Fruit fly (Drosophila melanogaster) whole organism, embryonic: ENCODE data around the gene CG43447.

ENCODE experiments used
- Ada2b ChIP-seq: fragments of 200-800 bp; sonication (Bioruptor generic); IDR thresholded peaks from 2 replicates; pipeline ENCODE4 v1.3.6; 2022; ENCODE audit warnings: missing biosample characterization, missing genetic modification characterization
- Atf6 ChIP-seq: fragments of 200-800 bp; sonication (Bioruptor generic); IDR thresholded peaks from 2 replicates; pipeline ENCODE4 v1.3.6; 2022; ENCODE audit warnings: missing biosample characterization, missing genetic modification characterization
- CG12391 ChIP-seq: fragments of 200-800 bp; sonication (Bioruptor generic); optimal IDR thresholded peaks from 3 replicates; lab custom pipeline; 2018; ENCODE audit warnings: missing biosample characterization, mild to moderate bottlenecking, missing genetic modification characterization, moderate library complexity
- CG13296 ChIP-seq: fragments of 200-800 bp; sonication (Bioruptor generic); optimal IDR thresholded peaks from 3 replicates; lab custom pipeline; 2018; ENCODE audit warnings: missing biosample characterization, mild to moderate bottlenecking, missing genetic modification characterization
- CG1603 ChIP-seq: fragments of 200-800 bp; sonication (Bioruptor generic); optimal IDR thresholded peaks from 2 replicates; lab custom pipeline; 2019; ENCODE audit warnings: missing biosample characterization, mild to moderate bottlenecking, missing genetic modification characterization, moderate library complexity
- CG17328 ChIP-seq: fragments of 200-800 bp; sonication (Bioruptor generic); IDR thresholded peaks from 2 replicates; pipeline ENCODE4 v1.3.6; 2022; ENCODE audit warnings: missing biosample characterization, missing genetic modification characterization
- CG17359 ChIP-seq: fragments of 200-800 bp; sonication (Bioruptor generic); optimal IDR thresholded peaks from 3 replicates; lab custom pipeline; 2018; ENCODE audit warnings: missing biosample characterization, mild to moderate bottlenecking, missing genetic modification characterization, moderate library complexity
- CG18764 ChIP-seq: fragments of 200-800 bp; sonication (Bioruptor generic); optimal IDR thresholded peaks from 3 replicates; lab custom pipeline; 2016; ENCODE audit warnings: missing biosample characterization, missing genetic modification characterization
- CG2889 ChIP-seq: fragments of 200-800 bp; sonication (Bioruptor generic); IDR thresholded peaks from 3 replicates; pipeline ENCODE4 v1.3.6; 2022; ENCODE audit warnings: missing biosample characterization, missing genetic modification characterization
- CG32532 ChIP-seq: fragments of 200-800 bp; sonication (Bioruptor generic); IDR thresholded peaks from 2 replicates; pipeline ENCODE4 v1.3.6; 2022; ENCODE audit warnings: missing biosample characterization, missing genetic modification characterization
- CG3281 ChIP-seq: fragments of 200-800 bp; sonication (Bioruptor generic); optimal IDR thresholded peaks from 3 replicates; lab custom pipeline; 2017; ENCODE audit warnings: missing biosample characterization, mild to moderate bottlenecking, missing genetic modification characterization
- CG4854 ChIP-seq: fragments of 200-800 bp; sonication (Bioruptor generic); optimal IDR thresholded peaks from 2 replicates; lab custom pipeline; 2016; ENCODE audit warnings: missing biosample characterization, missing genetic modification characterization, inconsistent platforms
- CG5180 ChIP-seq: fragments of 200-800 bp; sonication (Bioruptor generic); optimal IDR thresholded peaks from 3 replicates; lab custom pipeline; 2017; ENCODE audit warnings: missing biosample characterization, missing genetic modification characterization, mild to moderate bottlenecking, moderate library complexity, missing genetic modification reagents
- CG6175 ChIP-seq: fragments of 200-800 bp; sonication (Bioruptor generic); IDR thresholded peaks from 3 replicates; pipeline ENCODE4 v1.3.6; 2022; ENCODE audit warnings: missing biosample characterization, missing genetic modification characterization
- CG8765 ChIP-seq: fragments of 200-800 bp; sonication (Bioruptor generic); IDR thresholded peaks from 2 replicates; pipeline ENCODE4 v1.3.6; 2022; ENCODE audit warnings: missing biosample characterization, missing genetic modification characterization
- D19A ChIP-seq: fragments of 200-800 bp; optimal IDR thresholded peaks from 3 replicates; lab custom pipeline; 2019; ENCODE audit warnings: missing biosample characterization, mild to moderate bottlenecking, missing genetic modification characterization, moderate library complexity
- Deaf1 ChIP-seq: fragments of 200-800 bp; optimal IDR thresholded peaks from 3 replicates; lab custom pipeline; 2019; ENCODE audit warnings: missing biosample characterization, mild to moderate bottlenecking, missing genetic modification characterization, moderate library complexity
- Dip3 ChIP-seq: fragments of 200-800 bp; sonication (Bioruptor generic); optimal IDR thresholded peaks from 3 replicates; lab custom pipeline; 2016; ENCODE audit warnings: missing biosample characterization, missing genetic modification characterization
- GATAe ChIP-seq: fragments of 200-800 bp; sonication (Bioruptor generic); conservative IDR thresholded peaks from 2 replicates; pipeline ENCODE4 v1.3.6; 2022; ENCODE audit warnings: missing biosample characterization, missing genetic modification characterization
- HLH54F ChIP-seq: fragments of 200-800 bp; sonication (Bioruptor generic); optimal IDR thresholded peaks from 3 replicates; lab custom pipeline; 2016; ENCODE audit warnings: missing biosample characterization, missing genetic modification characterization
- Hey ChIP-seq: fragments of 200-800 bp; sonication (Bioruptor generic); optimal IDR thresholded peaks from 3 replicates; lab custom pipeline; 2018; ENCODE audit warnings: missing biosample characterization, mild to moderate bottlenecking, missing genetic modification characterization
- Lpt ChIP-seq: fragments of >200 bp; optimal IDR thresholded peaks from 2 replicates; lab custom pipeline; 2018; ENCODE audit warnings: missing biosample characterization, missing genetic modification characterization
- MESR4 ChIP-seq: fragments of 200-800 bp; sonication (Bioruptor generic); optimal IDR thresholded peaks from 2 replicates; lab custom pipeline; 2018; ENCODE audit warnings: missing biosample characterization, mild to moderate bottlenecking, missing genetic modification characterization, moderate library complexity
- Meics ChIP-seq: fragments of 200-800 bp; sonication (Bioruptor generic); optimal IDR thresholded peaks from 2 replicates; lab custom pipeline; 2017; ENCODE audit warnings: missing biosample characterization, mild to moderate bottlenecking, missing genetic modification characterization
- Myb ChIP-seq: fragments of 200-800 bp; sonication (Bioruptor generic); optimal IDR thresholded peaks from 2 replicates; lab custom pipeline; 2016; ENCODE audit warnings: missing biosample characterization, missing genetic modification characterization
- NK7.1 ChIP-seq: fragments of 200-800 bp; sonication (Bioruptor generic); optimal IDR thresholded peaks from 3 replicates; lab custom pipeline; 2016; ENCODE audit warnings: missing biosample characterization, missing genetic modification characterization
- Opbp ChIP-seq: fragments of 200-800 bp; sonication (Bioruptor generic); IDR thresholded peaks from 3 replicates; pipeline ENCODE4 v1.3.6; 2022; ENCODE audit warnings: missing biosample characterization, missing genetic modification characterization; ENCODE audit not compliant: partially characterized antibody
- Ptx1 ChIP-seq: fragments of 200-800 bp; sonication (Bioruptor generic); IDR thresholded peaks from 2 replicates; pipeline ENCODE4 v1.3.6; 2022; ENCODE audit warnings: missing biosample characterization, missing genetic modification characterization
- Rfx ChIP-seq: fragments of 200-800 bp; sonication (Bioruptor generic); IDR thresholded peaks from 2 replicates; pipeline ENCODE4 v1.3.6; 2022; ENCODE audit warnings: missing biosample characterization, missing genetic modification characterization
- Ssrp ChIP-seq: fragments of 200-800 bp; sonication (Bioruptor generic); optimal IDR thresholded peaks from 2 replicates; lab custom pipeline; 2018; ENCODE audit warnings: missing biosample characterization, mild to moderate bottlenecking, missing genetic modification characterization, moderate library complexity
- ab ChIP-seq: fragments of 200-800 bp; sonication (Bioruptor generic); optimal IDR thresholded peaks from 2 replicates; lab custom pipeline; 2016; ENCODE audit warnings: missing biosample characterization, missing genetic modification characterization
- br ChIP-seq: fragments of >200 bp; optimal IDR thresholded peaks from 2 replicates; lab custom pipeline; 2017
- cas ChIP-seq: fragments of 200-800 bp; sonication (Bioruptor generic); IDR thresholded peaks from 2 replicates; pipeline ENCODE4 v1.3.6; 2022; ENCODE audit warnings: missing biosample characterization, missing genetic modification characterization
- crc ChIP-seq: fragments of 200-800 bp; sonication (Bioruptor generic); optimal IDR thresholded peaks from 2 replicates; lab custom pipeline; 2016; ENCODE audit warnings: missing biosample characterization, missing genetic modification characterization
- disco-r ChIP-seq: fragments of 200-800 bp; sonication (Bioruptor generic); optimal IDR thresholded peaks from 2 replicates; lab custom pipeline; 2016; ENCODE audit warnings: missing biosample characterization, missing genetic modification characterization
- emc ChIP-seq: fragments of 200-800 bp; sonication (Bioruptor generic); optimal IDR thresholded peaks from 2 replicates; lab custom pipeline; 2016; ENCODE audit warnings: missing biosample characterization, missing genetic modification characterization
- exex ChIP-seq: fragments of 200-800 bp; sonication (Bioruptor generic); optimal IDR thresholded peaks from 4 replicates; lab custom pipeline; 2018; ENCODE audit warnings: missing biosample characterization, mild to moderate bottlenecking, missing genetic modification characterization, moderate library complexity
- fru ChIP-seq: fragments of >200 bp; optimal IDR thresholded peaks from 2 replicates; lab custom pipeline; 2017
- ftz-f1 ChIP-seq: fragments of 200-800 bp; sonication (Bioruptor generic); optimal IDR thresholded peaks from 2 replicates; lab custom pipeline; 2016; ENCODE audit warnings: missing biosample characterization, missing genetic modification characterization
- her ChIP-seq: fragments of 200-800 bp; sonication (Bioruptor generic); optimal IDR thresholded peaks from 2 replicates; lab custom pipeline; 2016; ENCODE audit warnings: missing biosample characterization, missing genetic modification characterization
- hth ChIP-seq: fragments of >200 bp; optimal IDR thresholded peaks from 2 replicates; lab custom pipeline; 2017; ENCODE audit warnings: inconsistent platforms
- inv ChIP-seq: fragments of 200-800 bp; sonication (Bioruptor generic); IDR thresholded peaks from 2 replicates; pipeline ENCODE4 v1.3.6; 2022; ENCODE audit warnings: missing biosample characterization, missing genetic modification characterization; ENCODE audit not compliant: partially characterized antibody
- jing ChIP-seq: fragments of 200-800 bp; sonication (Bioruptor generic); optimal IDR thresholded peaks from 2 replicates; lab custom pipeline; 2018; ENCODE audit warnings: missing biosample characterization, mild to moderate bottlenecking, missing genetic modification characterization
- kni ChIP-seq: fragments of 200-800 bp; sonication (Bioruptor generic); optimal IDR thresholded peaks from 3 replicates; lab custom pipeline; 2017; ENCODE audit warnings: mild to moderate bottlenecking, missing biosample characterization, missing genetic modification reagents, missing genetic modification characterization
- lilli ChIP-seq: fragments of 200-800 bp; sonication (Bioruptor generic); optimal IDR thresholded peaks from 3 replicates; lab custom pipeline; 2016; ENCODE audit warnings: missing biosample characterization, missing genetic modification characterization
- nom ChIP-seq: fragments of 200-800 bp; sonication (Bioruptor generic); optimal IDR thresholded peaks from 2 replicates; lab custom pipeline; 2017; ENCODE audit warnings: missing biosample characterization, missing genetic modification characterization, mild to moderate bottlenecking, moderate library complexity, missing genetic modification reagents
- psq ChIP-seq: fragments of 200-800 bp; sonication (Bioruptor generic); optimal IDR thresholded peaks from 2 replicates; lab custom pipeline; 2017; ENCODE audit warnings: missing biosample characterization, missing genetic modification characterization
- schlank ChIP-seq: fragments of 200-800 bp; sonication (Bioruptor generic); optimal IDR thresholded peaks from 2 replicates; lab custom pipeline; 2018; ENCODE audit warnings: missing biosample characterization, mild to moderate bottlenecking, missing genetic modification characterization
- sens-2 ChIP-seq: fragments of 200-800 bp; sonication (Bioruptor generic); IDR thresholded peaks from 2 replicates; pipeline ENCODE4 v1.3.6; 2022; ENCODE audit warnings: missing biosample characterization, missing genetic modification characterization
- slbo ChIP-seq: fragments of 200-800 bp; sonication (Bioruptor generic); IDR thresholded peaks from 2 replicates; pipeline ENCODE4 v1.3.6; 2022; ENCODE audit warnings: missing biosample characterization, missing genetic modification characterization
- toy ChIP-seq: fragments of 200-800 bp; sonication (Bioruptor generic); IDR thresholded peaks from 2 replicates; pipeline ENCODE4 v1.3.6; 2022; ENCODE audit warnings: missing biosample characterization, missing genetic modification characterization
- twi ChIP-seq: fragments of 200-800 bp; optimal IDR thresholded peaks from 2 replicates; lab custom pipeline; 2019; ENCODE audit warnings: missing biosample characterization, mild to moderate bottlenecking, missing genetic modification characterization, moderate library complexity
- wor ChIP-seq: fragments of 200-800 bp; sonication (Bioruptor generic); IDR thresholded peaks from 2 replicates; pipeline ENCODE4 v1.3.6; 2022; ENCODE audit warnings: missing biosample characterization, missing genetic modification characterization
- zfh2 ChIP-seq: fragments of 200-800 bp; sonication (Bioruptor generic); optimal IDR thresholded peaks from 2 replicates; lab custom pipeline; 2016; ENCODE audit warnings: missing biosample characterization, missing genetic modification characterization

CG43447 gene

DNA sequence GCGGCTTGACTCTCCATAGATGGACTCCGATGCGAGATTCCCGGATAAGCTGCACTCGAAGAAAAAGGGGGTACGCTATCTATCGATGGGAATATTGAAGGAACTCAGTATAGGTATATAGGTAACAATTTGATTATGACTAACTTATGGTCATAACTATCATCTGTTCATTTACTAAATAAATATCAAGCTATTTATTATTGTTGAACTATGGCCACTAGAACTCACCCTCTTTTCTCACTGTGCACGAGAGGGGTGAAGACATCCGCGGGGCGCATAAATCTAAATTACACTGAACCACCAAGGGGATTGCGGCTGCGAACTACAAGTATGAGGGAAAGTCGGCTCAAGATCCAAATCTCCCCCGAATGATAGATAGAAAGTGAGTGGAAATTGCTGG, 516 bp downstream of the CG43447 start, which contains the start of gene CG44290 (continued):
- TF ChIP-seq jing (GFP tag; lab: Kevin White, UChicago), result no peak
- TF ChIP-seq Deaf1 (tag; lab: Kevin White, UChicago), result peak; percentile 8
- TF ChIP-seq Rfx, result no peak
- TF ChIP-seq HLH54F (GFP tag; lab: Kevin White, UChicago), result no peak
- TF ChIP-seq nom (GFP tag; lab: Kevin White, UChicago), result no peak
- TF ChIP-seq CG5180, result peak; percentile 31
- TF ChIP-seq Meics (GFP tag; lab: Kevin White, UChicago), result no peak
- no peak for TF ChIP-seq schlank (tag; lab: Kevin White, UChicago)
- no peak for TF ChIP-seq wor (GFP tag; lab: Robert Waterston, UW)
- no peak for TF ChIP-seq CG18764 (GFP tag; lab: Kevin White, UChicago)
- no peak for TF ChIP-seq CG4854 (GFP tag; lab: Kevin White, UChicago)
- no peak for TF ChIP-seq exex (tag; lab: Kevin White, UChicago)
- TF ChIP-seq hth (lab: Kevin White, UChicago), result no peak
- TF ChIP-seq emc, result no peak
- no peak for TF ChIP-seq her
- no peak for TF ChIP-seq psq
- peak; percentile 85 for TF ChIP-seq CG1603 (tag; lab: Kevin White, UChicago)
- no peak for TF ChIP-seq twi (tag; lab: Kevin White, UChicago)
- peak; percentile 59 for TF ChIP-seq CG12391 (tag; lab: Kevin White, UChicago)
- peak; percentile 24; the same call in 1 of the 2 replicates for TF ChIP-seq CG32532 (GFP tag; lab: Robert Waterston, UW)
- TF ChIP-seq br, result no peak
- no peak for TF ChIP-seq MESR4 (GFP tag; lab: Kevin White, UChicago)
- TF ChIP-seq disco-r (GFP tag; lab: Kevin White, UChicago), result no peak
- TF ChIP-seq zfh2 (GFP tag; lab: Kevin White, UChicago), result no peak
- TF ChIP-seq Ptx1 (GFP tag; lab: Robert Waterston, UW), result peak; percentile 45
- TF ChIP-seq CG3281 (GFP tag; lab: Kevin White, UChicago), result no peak
- no peak for TF ChIP-seq CG13296
- TF ChIP-seq sens-2, result no peak
- TF ChIP-seq lilli (GFP tag; lab: Kevin White, UChicago), result no peak
- TF ChIP-seq ftz-f1 (GFP tag; lab: Kevin White, UChicago), result no peak
- peak; percentile 62 for TF ChIP-seq D19A (tag; lab: Kevin White, UChicago)
- no peak for TF ChIP-seq fru (lab: Kevin White, UChicago)
- TF ChIP-seq slbo (GFP tag; lab: Robert Waterston, UW), result peak; percentile 25; the same call in 1 of the 2 replicates
- TF ChIP-seq GATAe, result no peak
- TF ChIP-seq NK7.1 (GFP tag; lab: Kevin White, UChicago), result no peak
- TF ChIP-seq inv (GFP tag; lab: Robert Waterston, UW), result no peak
- TF ChIP-seq ab (GFP tag; lab: Kevin White, UChicago), result no peak
- no peak for TF ChIP-seq CG2889 (GFP tag; lab: Robert Waterston, UW)
- TF ChIP-seq Hey (tag; lab: Kevin White, UChicago), result no peak
- no peak for TF ChIP-seq Dip3
- TF ChIP-seq Opbp (GFP tag; lab: Robert Waterston, UW), result no peak
- TF ChIP-seq CG8765 (GFP tag; lab: Robert Waterston, UW), result peak; percentile 43; the same call in 1 of the 2 replicates
- peak; percentile 33 for TF ChIP-seq Ssrp (tag; lab: Kevin White, UChicago)
- TF ChIP-seq cas (GFP tag; lab: Robert Waterston, UW), result no peak
- no peak for TF ChIP-seq Ada2b (GFP tag; lab: Robert Waterston, UW)
- TF ChIP-seq kni (GFP tag; lab: Kevin White, UChicago), result no peak
- TF ChIP-seq crc (GFP tag; lab: Kevin White, UChicago), result no peak
- TF ChIP-seq Atf6 (GFP tag; lab: Robert Waterston, UW), result no peak
- TF ChIP-seq Myb, result no peak
- TF ChIP-seq CG6175, result no peak
- no peak for TF ChIP-seq CG17359 (tag; lab: Kevin White, UChicago)
- TF ChIP-seq toy (GFP tag; lab: Robert Waterston, UW), result no peak
- peak; percentile 32; the same call in 1 of the 2 replicates for TF ChIP-seq CG17328 (GFP tag; lab: Robert Waterston, UW)
- no peak for TF ChIP-seq Lpt (GFP tag; lab: Kevin White, UChicago)
